Fruit fly (Drosophila melanogaster) whole organism, wandering third instar larva: ENCODE measurements around the gene CG9799.

Experiments
- Abd-B ChIP-seq: fragments of >200 bp; optimal IDR thresholded peaks from 2 replicates; lab custom pipeline; 2017; ENCODE audit warnings: missing biosample characterization, missing genetic modification characterization
- CG32264 ChIP-seq: fragments of 200-800 bp; sonication (Bioruptor generic); optimal IDR thresholded peaks from 2 replicates; lab custom pipeline; 2016; ENCODE audit warnings: missing biosample characterization, missing genetic modification characterization
- CrebA ChIP-seq: fragments of 200-800 bp; sonication (Bioruptor generic); optimal IDR thresholded peaks from 2 replicates; lab custom pipeline; 2016; ENCODE audit warnings: missing biosample characterization, mild to moderate bottlenecking, missing genetic modification characterization, borderline replicate concordance
- Dif ChIP-seq: fragments of 200-275, 200-300 bp; sonication (Bioruptor generic); optimal IDR thresholded peaks from 2 replicates; lab custom pipeline; 2018; ENCODE audit warnings: missing biosample characterization, missing genetic modification characterization; ENCODE audit not compliant: partially characterized antibody
- GATAd ChIP-seq: sonication (Bioruptor generic); optimal IDR thresholded peaks from 2 replicates; lab custom pipeline; 2016; ENCODE audit warnings: missing biosample characterization, missing genetic modification characterization
- HLH106 ChIP-seq: fragments of 200-800 bp; optimal IDR thresholded peaks from 3 replicates; lab custom pipeline; 2019; ENCODE audit warnings: missing biosample characterization, mild to moderate bottlenecking, missing genetic modification characterization, moderate library complexity
- Hnf4 ChIP-seq: fragments of 200-800 bp; sonication (Bioruptor generic); optimal IDR thresholded peaks from 2 replicates; lab custom pipeline; 2016; ENCODE audit warnings: missing biosample characterization, mild to moderate bottlenecking, missing genetic modification characterization
- Hr78 ChIP-seq: fragments of >200 bp; optimal IDR thresholded peaks from 2 replicates; lab custom pipeline; 2017; ENCODE audit warnings: missing biosample characterization, missing genetic modification characterization
- Hr83 ChIP-seq: fragments of 200-300 bp; sonication (Bioruptor generic); optimal IDR thresholded peaks from 2 replicates; lab custom pipeline; 2016; ENCODE audit warnings: missing biosample characterization, mild to moderate bottlenecking, missing genetic modification characterization, moderate library complexity; ENCODE audit not compliant: poor library complexity, severe bottlenecking
- Jra ChIP-seq: sonication (Bioruptor generic); optimal IDR thresholded peaks from 2 replicates; lab custom pipeline; 2016; ENCODE audit warnings: missing biosample characterization, missing genetic modification characterization
- Mio ChIP-seq: sonication (Bioruptor generic); optimal IDR thresholded peaks from 2 replicates; lab custom pipeline; 2016; ENCODE audit warnings: missing biosample characterization, missing genetic modification characterization
- Myc ChIP-seq: fragments of >200 bp; optimal IDR thresholded peaks from 2 replicates; lab custom pipeline; 2017
- N ChIP-seq: fragments of >200 bp; optimal IDR thresholded peaks from 2 replicates; lab custom pipeline; 2018; ENCODE audit warnings: missing biosample characterization, missing external identifiers, missing genetic modification characterization
- OdsH ChIP-seq: fragments of 200-800 bp; sonication (Bioruptor generic); optimal IDR thresholded peaks from 2 replicates; lab custom pipeline; 2016; ENCODE audit warnings: missing biosample characterization, mild to moderate bottlenecking, missing genetic modification characterization
- Rel ChIP-seq, 2 experiments: fragments of 200-800 bp; sonication (Bioruptor generic) in 1 of 2; optimal IDR thresholded peaks; 2 replicates in 1 of 2; 3 replicates in 1 of 2; lab custom pipeline; 2016 to 2019; ENCODE audit warnings: mild to moderate bottlenecking in 2 of 2, missing biosample characterization in 2 of 2, missing genetic modification characterization in 2 of 2, moderate library complexity in 1 of 2
- Sp1 ChIP-seq: fragments of 200-800 bp; sonication (Bioruptor generic); optimal IDR thresholded peaks from 3 replicates; lab custom pipeline; 2019; ENCODE audit warnings: missing biosample characterization, mild to moderate bottlenecking, missing genetic modification characterization, moderate library complexity
- Vsx2 ChIP-seq: fragments of 200-300, 225-300 bp; sonication (Bioruptor generic); optimal IDR thresholded peaks from 2 replicates; lab custom pipeline; 2018; ENCODE audit warnings: missing biosample characterization, missing genetic modification characterization; ENCODE audit not compliant: partially characterized antibody
- br ChIP-seq: fragments of 200-800 bp; sonication (Bioruptor generic); optimal IDR thresholded peaks from 2 replicates; lab custom pipeline; 2016; ENCODE audit warnings: missing biosample characterization, missing genetic modification characterization
- brk ChIP-seq: fragments of 200-800 bp; sonication (Bioruptor generic); optimal IDR thresholded peaks from 2 replicates; lab custom pipeline; 2016; ENCODE audit warnings: missing biosample characterization, mild to moderate bottlenecking, missing genetic modification characterization
- dl ChIP-seq, 2 experiments: fragments of 175-275, 200-275 bp in 1 of 2; fragments of 200-275 bp in 1 of 2; sonication (Bioruptor generic); optimal IDR thresholded peaks; lab custom pipeline; 2018; ENCODE audit warnings: mild to moderate bottlenecking in 2 of 2, missing biosample characterization in 2 of 2, missing genetic modification characterization in 2 of 2, moderate library complexity in 2 of 2; ENCODE audit not compliant: partially characterized antibody in 2 of 2, insufficient read depth in 1 of 2
- dmrt93B ChIP-seq: fragments of 200-800 bp; sonication (Bioruptor generic); optimal IDR thresholded peaks from 2 replicates; lab custom pipeline; 2018; ENCODE audit warnings: missing biosample characterization, mild to moderate bottlenecking, missing genetic modification characterization
- dsf ChIP-seq: sonication (Bioruptor generic); optimal IDR thresholded peaks from 2 replicates; lab custom pipeline; 2016; ENCODE audit warnings: missing biosample characterization, missing genetic modification characterization, borderline replicate concordance
- ey ChIP-seq: fragments of 200-800 bp; sonication (Bioruptor generic); optimal IDR thresholded peaks from 2 replicates; lab custom pipeline; 2016; ENCODE audit warnings: missing biosample characterization, missing genetic modification characterization
- foxo ChIP-seq, 2 experiments: fragments of 200-800 bp; sonication (Bioruptor generic); optimal IDR thresholded peaks; 2 replicates in 1 of 2; 3 replicates in 1 of 2; lab custom pipeline; 2016 to 2017; ENCODE audit warnings: missing biosample characterization in 2 of 2, missing genetic modification characterization in 2 of 2
- fru ChIP-seq: fragments of 200-800 bp; sonication (Bioruptor generic); optimal IDR thresholded peaks from 3 replicates; lab custom pipeline; 2016; ENCODE audit warnings: missing biosample characterization, mild to moderate bottlenecking, missing genetic modification characterization
- h ChIP-seq: fragments of 200-800 bp; sonication (Bioruptor generic); optimal IDR thresholded peaks from 3 replicates; lab custom pipeline; 2016; ENCODE audit warnings: missing biosample characterization, mild to moderate bottlenecking, missing genetic modification characterization
- jim ChIP-seq: fragments of 175-275, 200-325 bp; sonication (Bioruptor generic); optimal IDR thresholded peaks from 2 replicates; lab custom pipeline; 2016; ENCODE audit warnings: missing biosample characterization, mild to moderate bottlenecking, missing genetic modification characterization
- lola ChIP-seq: fragments of >200 bp; optimal IDR thresholded peaks from 2 replicates; lab custom pipeline; 2017; ENCODE audit warnings: missing biosample characterization, missing genetic modification characterization
- pan ChIP-seq: fragments of >200 bp; optimal IDR thresholded peaks from 2 replicates; lab custom pipeline; 2017
- psq ChIP-seq: fragments of 200-800 bp; sonication (Bioruptor generic); optimal IDR thresholded peaks from 3 replicates; lab custom pipeline; 2017; ENCODE audit warnings: missing biosample characterization, mild to moderate bottlenecking, missing genetic modification characterization, moderate library complexity
- rgr ChIP-seq: fragments of 200-800 bp; sonication (Bioruptor generic); optimal IDR thresholded peaks from 3 replicates; lab custom pipeline; 2016; ENCODE audit warnings: missing biosample characterization, mild to moderate bottlenecking, missing genetic modification characterization
- sage ChIP-seq: fragments of 200-800 bp; sonication (Bioruptor generic); optimal IDR thresholded peaks from 2 replicates; lab custom pipeline; 2016; ENCODE audit warnings: missing biosample characterization, mild to moderate bottlenecking, missing genetic modification characterization
- sv ChIP-seq: fragments of 200-800 bp; sonication (Bioruptor generic); optimal IDR thresholded peaks from 3 replicates; lab custom pipeline; 2016; ENCODE audit warnings: missing biosample characterization, missing genetic modification characterization
- tai ChIP-seq: sonication (Bioruptor generic); optimal IDR thresholded peaks from 2 replicates; lab custom pipeline; 2016; ENCODE audit warnings: missing biosample characterization, missing genetic modification characterization
- usp ChIP-seq: fragments of >200 bp; optimal IDR thresholded peaks from 2 replicates; lab custom pipeline; 2017; ENCODE audit warnings: missing biosample characterization, missing genetic modification characterization
- woc ChIP-seq: sonication (Bioruptor generic); optimal IDR thresholded peaks from 2 replicates; lab custom pipeline; 2016; ENCODE audit warnings: missing biosample characterization, mild to moderate bottlenecking, missing genetic modification characterization

The CG9799 gene

dm6 chr3R:13371840-13372680 is 16.4 kb downstream of the CG9799 start, which contains the start of the genes Lip3 and CG34309 (continued):
- TF ChIP-seq Dif (GFP tag; lab: Kevin White, UChicago) (no peak), Hr83 (no peak), ey (GFP tag; lab: Kevin White, UChicago) (peak; percentile 73), dl (GFP tag; optimal IDR thresholded peaks at IDR 0.05; lab: Kevin White, UChicago; ENCODE audit: insufficient read depth in 1 of 2, partially characterized antibody in 2 of 2) (no peak), Abd-B (GFP tag; lab: Kevin White, UChicago) (no peak), Rel (GFP tag; optimal IDR thresholded peaks at IDR 0.05; lab: Kevin White, UChicago) (peak; percentile 32), Rel (tag; optimal IDR thresholded peaks at IDR 0.05; lab: Kevin White, UChicago) (no peak), foxo (GFP tag; optimal IDR thresholded peaks at IDR 0.05; lab: Kevin White, UChicago) (peak in 1 of 2 experiments; percentile 65)

dm6 chr3R:13369348-13369747 is 19.2 kb downstream of the CG9799 start, which contains the start of gene CheA87a:
Gene CheA87a (plus strand): TSS chr3R:13369648.
- TF ChIP-seq CG32264 (GFP tag; lab: Kevin White, UChicago) (no peak), tai (GFP tag; lab: Kevin White, UChicago) (no peak), Jra (GFP tag; lab: Kevin White, UChicago) (no peak), dl (GFP tag; optimal IDR thresholded peaks at IDR 0.05; lab: Kevin White, UChicago; ENCODE audit: insufficient read depth in 1 of 2, partially characterized antibody in 2 of 2) (no peak), rgr (no peak), psq (GFP tag; lab: Kevin White, UChicago) (no peak), Abd-B (GFP tag; lab: Kevin White, UChicago) (no peak), jim (GFP tag; lab: Kevin White, UChicago) (no peak), Hr83 (no peak), brk (no peak), N (GFP tag; lab: Kevin White, UChicago) (no peak), woc (GFP tag; lab: Kevin White, UChicago) (no peak), lola (GFP tag; lab: Kevin White, UChicago) (no peak), fru (GFP tag; lab: Kevin White, UChicago) (no peak), Rel (GFP tag; optimal IDR thresholded peaks at IDR 0.05; lab: Kevin White, UChicago) (no peak), Rel (tag; optimal IDR thresholded peaks at IDR 0.05; lab: Kevin White, UChicago) (no peak), foxo (GFP tag; optimal IDR thresholded peaks at IDR 0.05; lab: Kevin White, UChicago) (no peak), sv (GFP tag; lab: Kevin White, UChicago) (no peak), HLH106 (tag; lab: Kevin White, UChicago) (no peak), ey (GFP tag; lab: Kevin White, UChicago) (no peak), Hnf4 (GFP tag; lab: Kevin White, UChicago) (no peak)

DNA sequence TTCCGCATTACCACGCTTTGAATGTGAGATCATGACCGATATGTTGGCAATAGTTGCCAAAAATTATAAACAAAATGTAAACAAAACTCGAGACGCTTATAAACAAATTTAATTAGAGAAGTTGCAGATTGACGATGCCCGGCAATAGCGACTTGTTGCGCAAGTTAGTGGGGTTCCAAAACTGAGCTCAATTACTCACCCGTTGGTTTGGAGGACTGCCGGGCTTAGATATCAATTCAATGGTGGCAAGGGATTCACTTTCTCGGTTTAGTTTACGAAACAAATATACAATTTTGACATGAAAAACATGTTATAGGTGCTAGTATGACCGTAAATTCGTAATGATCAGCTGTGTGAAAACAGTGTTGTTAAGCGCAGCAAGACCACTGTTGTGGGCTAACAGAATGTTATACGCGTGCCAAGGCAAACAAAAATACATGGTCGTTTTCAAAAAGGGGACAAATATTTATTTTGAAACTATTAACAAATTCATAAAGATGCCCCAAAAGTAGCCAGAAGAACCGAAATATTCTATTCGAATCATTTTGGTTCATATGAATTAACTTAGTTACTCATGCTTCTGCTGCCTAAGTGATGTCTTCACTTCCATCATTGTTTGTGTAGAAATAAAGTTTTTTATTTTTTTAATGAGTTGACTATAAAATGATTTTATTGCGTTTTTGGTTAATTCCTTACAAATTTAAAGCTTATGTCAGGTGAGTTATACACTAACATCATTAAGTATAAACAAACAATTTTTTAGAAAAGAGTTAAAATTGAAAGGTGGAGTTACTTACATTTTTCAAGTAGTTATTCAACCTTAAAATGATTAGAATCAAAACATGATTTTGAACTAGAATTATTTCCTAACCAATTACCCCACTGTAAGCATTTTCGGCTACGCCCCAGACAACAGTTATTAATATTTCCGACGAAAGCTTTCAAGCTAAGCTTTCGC is 21.7 kb downstream of the CG9799 start, which contains the start of gene Elp6:
TSS of gene Elp6 (minus strand) at position 350 of the 958 bp plus-strand sequence.
- TF ChIP-seq fru (GFP tag; lab: Kevin White, UChicago) (peak; percentile 82), foxo (GFP tag; optimal IDR thresholded peaks at IDR 0.05; lab: Kevin White, UChicago) (peak in 1 of 2 experiments; percentile 88), N (GFP tag; lab: Kevin White, UChicago) (no peak), rgr (peak; percentile 79), h (GFP tag; lab: Kevin White, UChicago) (peak; percentile 80), Hr78 (GFP tag; lab: Kevin White, UChicago) (no peak), Hr83 (no peak), psq (GFP tag; lab: Kevin White, UChicago) (peak; percentile 77), CrebA (GFP tag; lab: Kevin White, UChicago) (no peak), Vsx2 (GFP tag; lab: Kevin White, UChicago) (no peak), CG32264 (GFP tag; lab: Kevin White, UChicago) (peak; percentile 32), OdsH (GFP tag; lab: Kevin White, UChicago) (peak; percentile 79), Myc (lab: Kevin White, UChicago) (no peak), ey (GFP tag; lab: Kevin White, UChicago) (peak; percentile 78), dmrt93B (peak; percentile 82), Hnf4 (GFP tag; lab: Kevin White, UChicago) (peak; percentile 71), Abd-B (GFP tag; lab: Kevin White, UChicago) (no peak), brk (peak; percentile 68), usp (GFP tag; lab: Kevin White, UChicago) (no peak), sage (GFP tag; lab: Kevin White, UChicago) (peak; percentile 24), Mio (GFP tag; lab: Kevin White, UChicago) (no peak), br (GFP tag; lab: Kevin White, UChicago) (peak; percentile 69), dsf (GFP tag; lab: Kevin White, UChicago) (peak; percentile 73), pan (lab: Kevin White, UChicago) (no peak), tai (GFP tag; lab: Kevin White, UChicago) (peak; percentile 85), Sp1 (GFP tag; lab: Kevin White, UChicago) (peak; percentile 79), Dif (GFP tag; lab: Kevin White, UChicago) (no peak), HLH106 (tag; lab: Kevin White, UChicago) (peak; percentile 77), dl (GFP tag; optimal IDR thresholded peaks at IDR 0.05; lab: Kevin White, UChicago; ENCODE audit: insufficient read depth in 1 of 2, partially characterized antibody in 2 of 2) (no peak), Jra (GFP tag; lab: Kevin White, UChicago) (peak; percentile 80), sv (GFP tag; lab: Kevin White, UChicago) (peak; percentile 54), GATAd (GFP tag; lab: Kevin White, UChicago) (peak; percentile 62), Rel (GFP tag; optimal IDR thresholded peaks at IDR 0.05; lab: Kevin White, UChicago) (no peak), Rel (tag; optimal IDR thresholded peaks at IDR 0.05; lab: Kevin White, UChicago) (no peak), woc (GFP tag; lab: Kevin White, UChicago) (peak; percentile 72)
